Fruit fly (Drosophila melanogaster) whole organism, embryonic: ENCODE data around the gene cup.
A peak's percentile ranks its signal among the peaks of the same experiment; 100 is the strongest.

ENCODE experiments used
- Abd-B ChIP-seq: fragments of 200-800 bp; sonication (Bioruptor generic); optimal IDR thresholded peaks from 2 replicates; lab custom pipeline; 2018; ENCODE audit warnings: missing biosample characterization, mild to moderate bottlenecking, missing genetic modification characterization, moderate library complexity
- B-H2 ChIP-seq: fragments of 200-800 bp; sonication (Bioruptor generic); optimal IDR thresholded peaks from 2 replicates; lab custom pipeline; 2018; ENCODE audit warnings: missing biosample characterization, mild to moderate bottlenecking, missing genetic modification characterization
- Bdp1 ChIP-seq: fragments of 200-800 bp; sonication (Bioruptor generic); optimal IDR thresholded peaks from 3 replicates; lab custom pipeline; 2016; ENCODE audit warnings: missing biosample characterization, missing genetic modification characterization
- Blimp-1 ChIP-seq: fragments of 200-800 bp; sonication (Bioruptor generic); optimal IDR thresholded peaks from 3 replicates; lab custom pipeline; 2018; ENCODE audit warnings: missing biosample characterization, missing genetic modification characterization, mild to moderate bottlenecking, moderate library complexity, missing genetic modification reagents
- BtbVII ChIP-seq: fragments of 200-800 bp; sonication (Bioruptor generic); optimal IDR thresholded peaks from 3 replicates; lab custom pipeline; 2017; ENCODE audit warnings: missing biosample characterization, mild to moderate bottlenecking, missing genetic modification characterization
- CG10366 ChIP-seq: fragments of 200-800 bp; sonication (Bioruptor generic); IDR thresholded peaks from 2 replicates; pipeline ENCODE4 v1.3.6; 2022; ENCODE audit warnings: missing biosample characterization, missing genetic modification characterization
- CG10431 ChIP-seq: fragments of 200-800 bp; sonication (Bioruptor generic); optimal IDR thresholded peaks from 3 replicates; lab custom pipeline; 2018; ENCODE audit warnings: missing biosample characterization, mild to moderate bottlenecking, missing genetic modification characterization
- CG12659 ChIP-seq: fragments of 200-800 bp; sonication (Bioruptor generic); optimal IDR thresholded peaks from 3 replicates; lab custom pipeline; 2017; ENCODE audit warnings: mild to moderate bottlenecking, missing biosample characterization, missing genetic modification reagents, missing genetic modification characterization
- CG14860 ChIP-seq: fragments of 200-800 bp; sonication (Bioruptor generic); IDR thresholded peaks from 3 replicates; pipeline ENCODE4 v1.3.6; 2022; ENCODE audit warnings: missing biosample characterization, missing genetic modification characterization; ENCODE audit not compliant: partially characterized antibody
- CG16779 ChIP-seq: fragments of 200-800 bp; sonication (Bioruptor generic); IDR thresholded peaks from 2 replicates; pipeline ENCODE4 v1.3.6; 2022; ENCODE audit warnings: missing biosample characterization, missing genetic modification characterization
- CG17186 ChIP-seq: fragments of 200-800 bp; sonication (Bioruptor generic); optimal IDR thresholded peaks from 3 replicates; lab custom pipeline; 2017; ENCODE audit warnings: missing biosample characterization, missing genetic modification reagents, missing genetic modification characterization
- CG2129 ChIP-seq: fragments of 200-800 bp; sonication (Bioruptor generic); IDR thresholded peaks from 2 replicates; pipeline ENCODE4 v1.3.6; 2022; ENCODE audit warnings: missing biosample characterization, missing genetic modification characterization; ENCODE audit not compliant: partially characterized antibody
- CG3065 ChIP-seq: fragments of 200-800 bp; sonication (Bioruptor generic); optimal IDR thresholded peaks from 2 replicates; lab custom pipeline; 2016; ENCODE audit warnings: missing biosample characterization, missing genetic modification characterization
- CG31365 ChIP-seq: fragments of 200-800 bp; sonication (Bioruptor generic); optimal IDR thresholded peaks from 2 replicates; lab custom pipeline; 2018; ENCODE audit warnings: missing biosample characterization, mild to moderate bottlenecking, missing genetic modification characterization
- CG32767 ChIP-seq: fragments of 200-800 bp; sonication (Bioruptor generic); IDR thresholded peaks from 2 replicates; pipeline ENCODE4 v1.3.6; 2022; ENCODE audit warnings: missing biosample characterization, missing genetic modification characterization
- CG3407 ChIP-seq: fragments of 200-800 bp; sonication (Bioruptor generic); optimal IDR thresholded peaks from 2 replicates; lab custom pipeline; 2018; ENCODE audit warnings: missing biosample characterization, mild to moderate bottlenecking, missing genetic modification characterization
- CG34422 ChIP-seq: fragments of 200-800 bp; sonication (Bioruptor generic); IDR thresholded peaks from 3 replicates; pipeline ENCODE4 v1.3.6; 2022; ENCODE audit warnings: missing biosample characterization, missing genetic modification characterization
- CG3995 ChIP-seq: fragments of 200-800 bp; sonication (Bioruptor generic); optimal IDR thresholded peaks from 3 replicates; lab custom pipeline; 2016; ENCODE audit warnings: missing biosample characterization, missing genetic modification characterization
- CG4707 ChIP-seq: fragments of 200-800 bp; sonication (Bioruptor generic); optimal IDR thresholded peaks from 2 replicates; lab custom pipeline; 2018; ENCODE audit warnings: missing biosample characterization, mild to moderate bottlenecking, missing genetic modification characterization, moderate library complexity
- CG5245 ChIP-seq: fragments of 200-800 bp; sonication (Bioruptor generic); optimal IDR thresholded peaks from 3 replicates; lab custom pipeline; 2016; ENCODE audit warnings: missing biosample characterization, missing genetic modification characterization
- CG7987 ChIP-seq: fragments of 200-800 bp; sonication (Bioruptor generic); optimal IDR thresholded peaks from 2 replicates; lab custom pipeline; 2018; ENCODE audit warnings: missing biosample characterization, mild to moderate bottlenecking, missing genetic modification characterization, moderate library complexity
- CG9727 ChIP-seq: fragments of 200-800 bp; sonication (Bioruptor generic); optimal IDR thresholded peaks from 3 replicates; lab custom pipeline; 2017; ENCODE audit warnings: missing biosample characterization, mild to moderate bottlenecking, missing genetic modification characterization
- D19B ChIP-seq: fragments of 200-800 bp; sonication (Bioruptor generic); optimal IDR thresholded peaks from 2 replicates; lab custom pipeline; 2017; ENCODE audit warnings: missing biosample characterization, mild to moderate bottlenecking, missing genetic modification characterization
- Dip3 ChIP-seq: fragments of 200-800 bp; sonication (Bioruptor generic); optimal IDR thresholded peaks from 3 replicates; lab custom pipeline; 2016; ENCODE audit warnings: missing biosample characterization, missing genetic modification characterization
- HLH54F ChIP-seq: fragments of 200-800 bp; sonication (Bioruptor generic); optimal IDR thresholded peaks from 3 replicates; lab custom pipeline; 2016; ENCODE audit warnings: missing biosample characterization, missing genetic modification characterization
- Jarid2 ChIP-seq: fragments of 200-800 bp; sonication (Bioruptor generic); optimal IDR thresholded peaks from 3 replicates; lab custom pipeline; 2017; ENCODE audit warnings: mild to moderate bottlenecking, missing biosample characterization, missing genetic modification reagents, missing genetic modification characterization
- Max ChIP-seq: fragments of 200-800 bp; sonication (Bioruptor generic); optimal IDR thresholded peaks from 2 replicates; lab custom pipeline; 2016; ENCODE audit warnings: missing biosample characterization, mild to moderate bottlenecking, missing genetic modification characterization
- Optix ChIP-seq: fragments of 200-800 bp; sonication (Bioruptor generic); IDR thresholded peaks from 3 replicates; pipeline ENCODE4 v1.3.6; 2022; ENCODE audit warnings: missing biosample characterization, missing genetic modification characterization
- PHDP ChIP-seq: fragments of 200-800 bp; sonication (Bioruptor generic); optimal IDR thresholded peaks from 3 replicates; lab custom pipeline; 2018; ENCODE audit warnings: missing biosample characterization, mild to moderate bottlenecking, missing genetic modification characterization, moderate library complexity
- Poxn ChIP-seq: fragments of 200-800 bp; sonication (Bioruptor generic); IDR thresholded peaks from 2 replicates; pipeline ENCODE4 v1.3.6; 2022; ENCODE audit warnings: missing biosample characterization, missing genetic modification characterization
- Rfx ChIP-seq: fragments of 200-800 bp; sonication (Bioruptor generic); IDR thresholded peaks from 2 replicates; pipeline ENCODE4 v1.3.6; 2022; ENCODE audit warnings: missing biosample characterization, missing genetic modification characterization
- Scr ChIP-seq: fragments of 200-800 bp; sonication (Bioruptor generic); IDR thresholded peaks from 2 replicates; pipeline ENCODE4 v1.3.6; 2022; ENCODE audit warnings: missing biosample characterization, missing genetic modification characterization; ENCODE audit not compliant: partially characterized antibody
- Sry-δ ChIP-seq: fragments of 200-800 bp; sonication (Bioruptor generic); optimal IDR thresholded peaks from 2 replicates; lab custom pipeline; 2016; ENCODE audit warnings: missing biosample characterization, missing genetic modification characterization
- Usf ChIP-seq: fragments of 200-800 bp; sonication (Bioruptor generic); optimal IDR thresholded peaks from 2 replicates; lab custom pipeline; 2017; ENCODE audit warnings: missing genotype, missing biosample characterization, missing genetic modification characterization
- abd-A ChIP-seq: fragments of 200-800 bp; sonication (Bioruptor generic); optimal IDR thresholded peaks from 3 replicates; lab custom pipeline; 2019; ENCODE audit warnings: missing biosample characterization, mild to moderate bottlenecking, missing genetic modification characterization, moderate library complexity
- ara ChIP-seq: fragments of 200-800 bp; sonication (Bioruptor generic); IDR thresholded peaks from 2 replicates; pipeline ENCODE4 v1.3.6; 2022; ENCODE audit warnings: missing biosample characterization, missing genetic modification characterization
- cad ChIP-seq: fragments of >200 bp; optimal IDR thresholded peaks from 2 replicates; lab custom pipeline; 2017; ENCODE audit warnings: missing biosample characterization, missing genetic modification characterization
- ci ChIP-seq: fragments of 200-800 bp; sonication (Bioruptor generic); IDR thresholded peaks from 3 replicates; pipeline ENCODE4 v1.3.6; 2022; ENCODE audit warnings: missing biosample characterization, missing genetic modification characterization
- dimm ChIP-seq: fragments of 200-800 bp; sonication (Bioruptor generic); IDR thresholded peaks from 2 replicates; pipeline ENCODE4 v1.3.6; 2022; ENCODE audit warnings: missing biosample characterization, missing genetic modification characterization
- fd102C ChIP-seq: fragments of 200-800 bp; sonication (Bioruptor generic); optimal IDR thresholded peaks from 2 replicates; lab custom pipeline; 2018; ENCODE audit warnings: missing biosample characterization, mild to moderate bottlenecking, missing genetic modification characterization, moderate library complexity
- gsb ChIP-seq: fragments of 200-800 bp; sonication (Bioruptor generic); IDR thresholded peaks from 2 replicates; pipeline ENCODE4 v1.3.6; 2022; ENCODE audit warnings: missing biosample characterization, missing genetic modification characterization
- ham ChIP-seq: fragments of 200-800 bp; sonication (Bioruptor generic); IDR thresholded peaks from 2 replicates; pipeline ENCODE4 v1.3.6; 2022; ENCODE audit warnings: missing biosample characterization, missing genetic modification characterization
- hb ChIP-seq: fragments of 200-800 bp; sonication (Bioruptor generic); IDR thresholded peaks from 3 replicates; pipeline ENCODE4 v1.3.6; 2022; ENCODE audit warnings: missing biosample characterization, missing genetic modification characterization; ENCODE audit not compliant: partially characterized antibody
- nerfin-1 ChIP-seq: fragments of 200-800 bp; sonication (Bioruptor generic); optimal IDR thresholded peaks from 3 replicates; lab custom pipeline; 2019; ENCODE audit warnings: missing biosample characterization, mild to moderate bottlenecking, missing genetic modification characterization, moderate library complexity
- nerfin-2 ChIP-seq: fragments of 200-800 bp; sonication (Bioruptor generic); IDR thresholded peaks from 2 replicates; pipeline ENCODE4 v1.3.6; 2022; ENCODE audit warnings: missing biosample characterization, missing genetic modification characterization; ENCODE audit not compliant: partially characterized antibody
- odd ChIP-seq: fragments of 200-800 bp; sonication (Bioruptor generic); optimal IDR thresholded peaks from 2 replicates; lab custom pipeline; 2017; ENCODE audit warnings: missing biosample characterization, mild to moderate bottlenecking, missing genetic modification characterization
- pan ChIP-seq, 4 experiments: fragments of >200 bp in 3 of 4; fragments of 200-800 bp in 1 of 4; sonication (Bioruptor generic) in 1 of 4; optimal IDR thresholded peaks in 3 of 4; IDR thresholded peaks in 1 of 4; 2 replicates each; pipeline versions ENCODE4 v1.3.6 to Lab custom; 2017 to 2022; ENCODE audit warnings: missing biosample characterization in 2 of 4, missing genetic modification characterization in 2 of 4, mixed read lengths in 1 of 4
- pum ChIP-seq: fragments of 200-800 bp; sonication (Bioruptor generic); optimal IDR thresholded peaks from 2 replicates; lab custom pipeline; 2016; ENCODE audit warnings: missing biosample characterization, missing genetic modification characterization
- schlank ChIP-seq: fragments of 200-800 bp; sonication (Bioruptor generic); optimal IDR thresholded peaks from 2 replicates; lab custom pipeline; 2018; ENCODE audit warnings: missing biosample characterization, mild to moderate bottlenecking, missing genetic modification characterization
- ttk ChIP-seq: fragments of 200-800 bp; sonication (Bioruptor generic); IDR thresholded peaks from 2 replicates; pipeline ENCODE4 v2.1.2; 2022; ENCODE audit warnings: missing biosample characterization, missing genetic modification characterization

cup gene

DNA sequence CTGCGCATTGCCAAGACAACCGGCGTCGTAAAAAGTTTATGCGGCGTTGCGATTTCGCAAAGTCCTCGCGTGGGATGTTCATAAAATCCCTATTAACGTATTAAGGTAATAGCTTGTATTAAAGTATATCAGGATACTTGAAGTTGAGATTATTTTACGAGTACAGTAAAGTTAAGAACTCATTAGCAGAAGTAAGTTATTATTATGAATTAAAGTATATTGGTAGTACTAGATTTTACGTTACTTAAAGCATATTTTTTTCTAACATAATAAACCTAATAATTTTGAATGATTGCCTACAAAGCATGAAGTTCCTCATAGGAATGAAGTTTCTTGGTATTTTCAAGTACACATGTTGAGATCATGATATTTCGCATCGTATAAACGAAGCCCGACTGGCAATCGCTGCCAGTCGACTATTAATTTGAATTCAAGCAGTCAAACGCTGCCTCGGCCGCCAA is 30.4 kb downstream of the cup start:
- no peak for TF ChIP-seq CG3065 (GFP tag; lab: Kevin White, UChicago)
- TF ChIP-seq CG5245 (GFP tag; lab: Kevin White, UChicago), result no peak
- TF ChIP-seq CG3407 (GFP tag; lab: Kevin White, UChicago), result no peak
- no peak for TF ChIP-seq CG4707 (GFP tag; lab: Kevin White, UChicago)
- no peak for TF ChIP-seq Optix (GFP tag; lab: Robert Waterston, UW)
- 0 out of 3 replicates have a peak, but pooled peaks have one; percentile 35 for TF ChIP-seq ci (GFP tag; lab: Robert Waterston, UW)
- TF ChIP-seq B-H2 (GFP tag; lab: Kevin White, UChicago), result no peak
- peak; percentile 50 for TF ChIP-seq odd (GFP tag; lab: Kevin White, UChicago)
- TF ChIP-seq CG12659 (GFP tag; lab: Kevin White, UChicago), result peak; percentile 50
- no peak for TF ChIP-seq CG32767 (GFP tag; lab: Robert Waterston, UW)
- TF ChIP-seq CG3995, result no peak
- TF ChIP-seq abd-A (tag; lab: Kevin White, UChicago), result no peak
- no peak for TF ChIP-seq Poxn (GFP tag; lab: Robert Waterston, UW)
- TF ChIP-seq CG17186, result no peak
- TF ChIP-seq PHDP (tag; lab: Kevin White, UChicago), result peak; percentile 50
- TF ChIP-seq dimm (GFP tag; lab: Robert Waterston, UW), result no peak
- no peak for TF ChIP-seq CG16779 (GFP tag; lab: Robert Waterston, UW)
- no peak for TF ChIP-seq HLH54F (GFP tag; lab: Kevin White, UChicago)
- no peak for TF ChIP-seq Rfx (GFP tag; lab: Robert Waterston, UW)
- TF ChIP-seq BtbVII (GFP tag; lab: Kevin White, UChicago), result peak; percentile 57
- TF ChIP-seq ttk (GFP tag; lab: Robert Waterston, UW), result no peak; the same call in 1 of the 2 replicates
- TF ChIP-seq fd102C (GFP tag; lab: Kevin White, UChicago), result no peak
- no peak for TF ChIP-seq Bdp1 (GFP tag; lab: Kevin White, UChicago)
- no peak for TF ChIP-seq Usf (GFP tag; lab: Kevin White, UChicago)
- TF ChIP-seq Sry-δ, result no peak
- peak; percentile 29 for TF ChIP-seq Blimp-1 (GFP tag; lab: Kevin White, UChicago)
- TF ChIP-seq CG2129 (GFP tag; lab: Robert Waterston, UW), result no peak
- peak; percentile 34 for TF ChIP-seq Abd-B
- no peak for TF ChIP-seq CG7987 (GFP tag; lab: Kevin White, UChicago)
- TF ChIP-seq gsb (GFP tag; lab: Robert Waterston, UW), result no peak
- no peak for TF ChIP-seq nerfin-2 (GFP tag; lab: Robert Waterston, UW)
- no peak for TF ChIP-seq pan (optimal IDR thresholded peaks at IDR 0.05; lab: Kevin White, UChicago)
- TF ChIP-seq pan (GFP tag; optimal IDR thresholded peaks at IDR 0.05 in 1 of 2, IDR thresholded peaks at IDR 0.05 in 1 of 2), result no peak
- no peak for TF ChIP-seq hb (GFP tag; lab: Robert Waterston, UW)
- no peak for TF ChIP-seq ham (GFP tag; lab: Robert Waterston, UW)
- peak; percentile 10 for TF ChIP-seq CG10431 (GFP tag; lab: Kevin White, UChicago)
- peak; percentile 54 for TF ChIP-seq nerfin-1 (tag; lab: Kevin White, UChicago)
- no peak; the same call in 1 of the 2 replicates for TF ChIP-seq CG10366 (GFP tag; lab: Robert Waterston, UW)
- no peak for TF ChIP-seq Jarid2 (GFP tag; lab: Kevin White, UChicago)
- no peak for TF ChIP-seq ara (GFP tag; lab: Robert Waterston, UW)
- TF ChIP-seq CG31365 (tag; lab: Kevin White, UChicago), result no peak
- TF ChIP-seq pum (GFP tag; lab: Kevin White, UChicago), result no peak
- TF ChIP-seq Scr (GFP tag; lab: Robert Waterston, UW), result no peak
- no peak for TF ChIP-seq Max (GFP tag; lab: Kevin White, UChicago)
- TF ChIP-seq CG34422, result no peak
- TF ChIP-seq schlank, result no peak
- no peak for TF ChIP-seq D19B (GFP tag; lab: Kevin White, UChicago)
- no peak for TF ChIP-seq CG14860 (GFP tag; lab: Robert Waterston, UW)
- no peak for TF ChIP-seq Dip3
- peak; percentile 64 for TF ChIP-seq CG9727 (GFP tag; lab: Kevin White, UChicago)
- TF ChIP-seq cad (GFP tag; lab: Kevin White, UChicago), result no peak
